Worm (Caenorhabditis elegans): ENCODE measurements around the gene rab-1.

- TF ChIP-seq spr-1 (tag; optimal IDR thresholded peaks at IDR 0.05) (no peak), snpc-4 (tag; optimal IDR thresholded peaks at IDR 0.05) (no peak), madf-9 (GFP tag; conservative IDR thresholded peaks at IDR 0.05) (no peak), nhr-76 (tag; optimal IDR thresholded peaks at IDR 0.05) (no peak), pqm-1 (tag; optimal IDR thresholded peaks at IDR 0.05) (no peak), T20F7.1 (GFP tag; optimal IDR thresholded peaks at IDR 0.05) (no peak), nhr-77 (tag; optimal IDR thresholded peaks at IDR 0.05) (no peak), daf-19 (GFP tag; conservative IDR thresholded peaks at IDR 0.05) (no peak), unc-62 (GFP tag; optimal IDR thresholded peaks at IDR 0.05 in 1 of 2) (peak in 1 of 2 experiments; percentile 94), unc-62 (tag; optimal IDR thresholded peaks at IDR 0.05) (no peak), mdl-1 (tag; optimal IDR thresholded peaks at IDR 0.05) (no peak), zip-11 (GFP tag; IDR thresholded peaks at IDR 0.05) (no peak), lir-3 (tag; optimal IDR thresholded peaks at IDR 0.05) (no peak)
Observed at ce11 chrV:1228884-1229662, 34.7 kb downstream of the rab-1 start.
